Worm (Caenorhabditis elegans) whole organism, young adult: Measurements from ENCODE around the gene T11B7.1.

Experiments
- B0336.3 ChIP-seq: fragments of 200-800 bp; sonication (Bioruptor generic); IDR thresholded peaks from 2 replicates; pipeline ENCODE4 v1.3.6; 2022; ENCODE audit warnings: missing genetic modification characterization, missing compliant biosample characterization
- C06A6.2 ChIP-seq: fragments of 200-800 bp; sonication (Bioruptor generic); conservative IDR thresholded peaks from 2 replicates; pipeline ENCODE4 v1.3.6; 2022; ENCODE audit warnings: missing genetic modification characterization, missing compliant biosample characterization
- F10E7.11 ChIP-seq: sonication (generic microtip); optimal IDR thresholded peaks from 2 replicates; lab custom pipeline; 2017; ENCODE audit warnings: mild to moderate bottlenecking, missing genetic modification characterization, moderate library complexity, missing compliant biosample characterization
- F33H1.4 ChIP-seq: fragments of 200-800 bp; sonication (Bioruptor generic); IDR thresholded peaks from 2 replicates; pipeline ENCODE4 v1.3.6; 2022; ENCODE audit warnings: missing genetic modification reagents, missing genetic modification characterization, missing compliant biosample characterization
- F49E8.2 ChIP-seq: sonication (generic microtip); optimal IDR thresholded peaks from 3 replicates; lab custom pipeline; 2017; ENCODE audit warnings: missing genetic modification characterization, mild to moderate bottlenecking, missing compliant biosample characterization, antibody characterized with exemption, moderate library complexity; ENCODE audit not compliant: insufficient read depth
- T07F8.4 ChIP-seq: sonication (generic microtip); optimal IDR thresholded peaks from 2 replicates; lab custom pipeline; 2016; ENCODE audit warnings: mild to moderate bottlenecking, missing genetic modification characterization, moderate library complexity, missing compliant biosample characterization
- Y53F4B.3 ChIP-seq: fragments of 200-800 bp; sonication (Bioruptor generic); IDR thresholded peaks from 2 replicates; pipeline ENCODE4 v1.3.6; 2022; ENCODE audit warnings: missing genetic modification reagents, missing genetic modification characterization, missing compliant biosample characterization
- Y95B8A.8 ChIP-seq: fragments of 200-800 bp; sonication (Bioruptor generic); IDR thresholded peaks from 2 replicates; pipeline ENCODE4 v1.3.6; 2022; ENCODE audit warnings: missing genetic modification reagents, missing genetic modification characterization, missing compliant biosample characterization
- ama-1 ChIP-seq, 3 experiments: fragments of 150-350 bp in 1 of 3; sonication (generic microtip) in 2 of 3; optimal IDR thresholded peaks; 2 replicates each; lab custom pipeline; 2014 to 2018; ENCODE audit warnings: missing biosample characterization in 2 of 3, missing genetic modification characterization in 2 of 3, missing genetic modification reagents in 2 of 3
- athp-1 ChIP-seq: sonication (generic microtip); optimal IDR thresholded peaks from 2 replicates; lab custom pipeline; 2017; ENCODE audit warnings: mild to moderate bottlenecking, missing genetic modification characterization, missing compliant biosample characterization
- attf-5 ChIP-seq: fragments of 200-800 bp; sonication (Bioruptor generic); optimal IDR thresholded peaks from 2 replicates; lab custom pipeline; 2018; ENCODE audit warnings: mild to moderate bottlenecking, missing genetic modification characterization, missing compliant biosample characterization
- ccch-3 ChIP-seq: fragments of 200-800 bp; sonication (Bioruptor generic); optimal IDR thresholded peaks from 2 replicates; lab custom pipeline; 2018; ENCODE audit warnings: mild to moderate bottlenecking, missing genetic modification characterization, missing compliant biosample characterization
- cebp-2 ChIP-seq: fragments of 200-800 bp; sonication (Bioruptor generic); IDR thresholded peaks from 2 replicates; pipeline ENCODE4 v1.3.6; 2022; ENCODE audit warnings: missing genetic modification characterization, missing compliant biosample characterization
- ceh-58 ChIP-seq: fragments of 200-800 bp; sonication (Bioruptor generic); IDR thresholded peaks from 2 replicates; pipeline ENCODE4 v1.3.6; 2022; ENCODE audit warnings: missing genetic modification characterization, missing compliant biosample characterization
- die-1 ChIP-seq: sonication (generic microtip); optimal IDR thresholded peaks from 2 replicates; lab custom pipeline; 2016; ENCODE audit warnings: missing genotype, mild to moderate bottlenecking, missing genetic modification characterization, missing compliant biosample characterization
- dox-1 ChIP-seq: fragments of 200-800 bp; sonication (Bioruptor generic); IDR thresholded peaks from 2 replicates; pipeline ENCODE4 v1.3.6; 2022; ENCODE audit warnings: missing genetic modification reagents, missing genetic modification characterization, missing compliant biosample characterization
- dpff-1 ChIP-seq: sonication (generic microtip); optimal IDR thresholded peaks from 2 replicates; lab custom pipeline; 2017; ENCODE audit warnings: mild to moderate bottlenecking, missing genetic modification characterization, missing compliant biosample characterization
- egl-44 ChIP-seq: fragments of 200-800 bp; sonication (Bioruptor generic); IDR thresholded peaks from 2 replicates; pipeline ENCODE4 v1.3.6; 2022; ENCODE audit warnings: missing genetic modification reagents, missing genetic modification characterization, missing compliant biosample characterization
- ets-4 ChIP-seq: fragments of 200-800 bp; sonication (Bioruptor generic); optimal IDR thresholded peaks from 2 replicates; lab custom pipeline; 2018; ENCODE audit warnings: mild to moderate bottlenecking, missing genetic modification characterization, missing compliant biosample characterization
- hlh-12 ChIP-seq: sonication (generic microtip); optimal IDR thresholded peaks from 2 replicates; lab custom pipeline; 2016; ENCODE audit warnings: missing genetic modification characterization, missing compliant biosample characterization
- hlh-26 ChIP-seq: fragments of 200-800 bp; sonication (Bioruptor generic); conservative IDR thresholded peaks from 2 replicates; pipeline ENCODE4 v1.3.6; 2022; ENCODE audit warnings: missing genetic modification reagents, missing genetic modification characterization, missing compliant biosample characterization
- hmg-1.2 ChIP-seq: fragments of 200-800 bp; sonication (Bioruptor generic); IDR thresholded peaks from 2 replicates; pipeline ENCODE4 v1.3.6; 2022; ENCODE audit warnings: missing genetic modification reagents, missing genetic modification characterization, missing compliant biosample characterization
- let-607 ChIP-seq, 2 experiments: fragments of 200-800 bp in 1 of 2; sonication (Bioruptor generic) in 1 of 2; sonication (generic microtip) in 1 of 2; optimal IDR thresholded peaks; 2 replicates each; lab custom pipeline; 2016 to 2018; ENCODE audit warnings: mild to moderate bottlenecking in 2 of 2, missing compliant biosample characterization in 2 of 2, missing genetic modification characterization in 2 of 2, moderate library complexity in 2 of 2, missing genotype in 1 of 2
- lin-26 ChIP-seq: fragments of 200-800 bp; sonication (Bioruptor generic); IDR thresholded peaks from 2 replicates; pipeline ENCODE4 v1.3.6; 2022; ENCODE audit warnings: missing genetic modification reagents, missing genetic modification characterization, missing compliant biosample characterization
- lin-40 ChIP-seq: sonication (generic microtip); optimal IDR thresholded peaks from 2 replicates; lab custom pipeline; 2016; ENCODE audit warnings: missing genetic modification characterization, mild to moderate bottlenecking, missing compliant biosample characterization, missing genotype, missing genetic modification reagents
- lin-54 ChIP-seq: fragments of 200-800 bp; sonication (Bioruptor generic); optimal IDR thresholded peaks from 2 replicates; lab custom pipeline; 2018; ENCODE audit warnings: mild to moderate bottlenecking, missing genetic modification characterization, missing compliant biosample characterization
- lir-1 ChIP-seq: fragments of 200-800 bp; sonication (Bioruptor generic); conservative IDR thresholded peaks from 2 replicates; pipeline ENCODE4 v1.3.6; 2022; ENCODE audit warnings: missing genetic modification reagents, missing genetic modification characterization, missing compliant biosample characterization
- lsl-1 ChIP-seq: fragments of 200-800 bp; sonication (Bioruptor generic); optimal IDR thresholded peaks from 2 replicates; lab custom pipeline; 2018; ENCODE audit warnings: mild to moderate bottlenecking, missing genetic modification characterization, moderate library complexity, missing compliant biosample characterization
- mcd-1 ChIP-seq: fragments of 200-800 bp; sonication (Bioruptor generic); IDR thresholded peaks from 2 replicates; pipeline ENCODE4 v1.3.6; 2022; ENCODE audit warnings: missing genetic modification reagents, missing genetic modification characterization, missing compliant biosample characterization
- mel-28 ChIP-seq: sonication (generic microtip); optimal IDR thresholded peaks from 2 replicates; lab custom pipeline; 2016; ENCODE audit warnings: borderline replicate concordance, mild to moderate bottlenecking, missing genetic modification characterization, missing compliant biosample characterization
- nfya-2 ChIP-seq: fragments of 200-800 bp; sonication (Bioruptor generic); IDR thresholded peaks from 2 replicates; pipeline ENCODE4 v1.3.6; 2022; ENCODE audit warnings: missing genetic modification reagents, missing genetic modification characterization, missing compliant biosample characterization
- nhr-120 ChIP-seq: fragments of 200-800 bp; sonication (Bioruptor generic); IDR thresholded peaks from 2 replicates; pipeline ENCODE4 v1.3.6; 2022; ENCODE audit warnings: missing genetic modification characterization, missing compliant biosample characterization
- nhr-27 ChIP-seq: fragments of 200-800 bp; sonication (Bioruptor generic); optimal IDR thresholded peaks from 2 replicates; lab custom pipeline; 2018; ENCODE audit warnings: mild to moderate bottlenecking, missing genetic modification characterization, moderate library complexity, missing compliant biosample characterization
- nhr-80 ChIP-seq: sonication (generic microtip); optimal IDR thresholded peaks from 2 replicates; lab custom pipeline; 2016; ENCODE audit warnings: missing genetic modification characterization, missing compliant biosample characterization
- nhr-90 ChIP-seq: sonication (generic microtip); optimal IDR thresholded peaks from 2 replicates; lab custom pipeline; 2016; ENCODE audit warnings: missing genotype, mild to moderate bottlenecking, missing genetic modification characterization, missing compliant biosample characterization
- rcor-1 ChIP-seq: fragments of 200-800 bp; sonication (Bioruptor generic); IDR thresholded peaks from 2 replicates; pipeline ENCODE4 v1.3.6; 2022; ENCODE audit warnings: missing genetic modification reagents, missing genetic modification characterization, missing compliant biosample characterization
- sdz-38 ChIP-seq: sonication (generic microtip); optimal IDR thresholded peaks from 2 replicates; lab custom pipeline; 2016; ENCODE audit warnings: missing genotype, missing genetic modification characterization, missing compliant biosample characterization
- snpc-1.3 ChIP-seq: sonication (generic microtip); optimal IDR thresholded peaks from 2 replicates; lab custom pipeline; 2017; ENCODE audit warnings: missing genetic modification characterization, mild to moderate bottlenecking, missing compliant biosample characterization, antibody characterized with exemption, moderate library complexity, missing genotype, missing genetic modification reagents; ENCODE audit not compliant: insufficient read depth
- snpc-3.4 ChIP-seq: sonication (generic microtip); optimal IDR thresholded peaks from 2 replicates; lab custom pipeline; 2017; ENCODE audit warnings: missing genetic modification characterization, mild to moderate bottlenecking, missing compliant biosample characterization, antibody characterized with exemption, moderate library complexity, missing genotype, missing genetic modification reagents
- sptf-2 ChIP-seq: fragments of 200-800 bp; sonication (Bioruptor generic); optimal IDR thresholded peaks from 2 replicates; lab custom pipeline; 2018; ENCODE audit warnings: mild to moderate bottlenecking, missing genetic modification characterization, missing compliant biosample characterization
- tbp1 ChIP-seq: fragments of 200-800 bp; sonication (Bioruptor generic); optimal IDR thresholded peaks from 2 replicates; lab custom pipeline; 2018; ENCODE audit warnings: mild to moderate bottlenecking, missing genetic modification characterization, missing compliant biosample characterization
- tlf-1 ChIP-seq: fragments of 200-800 bp; sonication (Bioruptor generic); optimal IDR thresholded peaks from 2 replicates; lab custom pipeline; 2018; ENCODE audit warnings: mild to moderate bottlenecking, missing genetic modification characterization, missing compliant biosample characterization
- unc-62 ChIP-seq: fragments of 150-350 bp; optimal IDR thresholded peaks from 2 replicates; lab custom pipeline; 2014; ENCODE audit warnings: missing biosample characterization, missing genetic modification reagents, missing genetic modification characterization
- xnd-1 ChIP-seq: sonication (generic microtip); optimal IDR thresholded peaks from 2 replicates; lab custom pipeline; 2016; ENCODE audit warnings: missing genotype, missing genetic modification reagents, missing genetic modification characterization, missing compliant biosample characterization
- ztf-18 ChIP-seq: sonication (generic microtip); optimal IDR thresholded peaks from 2 replicates; lab custom pipeline; 2016; ENCODE audit warnings: missing genotype, mild to moderate bottlenecking, missing genetic modification characterization, missing compliant biosample characterization
- ztf-28 ChIP-seq: fragments of 200-800 bp; sonication (Bioruptor generic); IDR thresholded peaks from 2 replicates; pipeline ENCODE4 v1.3.6; 2022; ENCODE audit warnings: missing genetic modification reagents, missing genetic modification characterization, missing compliant biosample characterization

Gene T11B7.1

ce11 chrIV:8827500-8827899, 13.0 kb upstream of the T11B7.1 start, which contains the start of gene T28C6.7:
Gene T28C6.7, plus strand, starts transcription at chrIV:8827800.
- TF ChIP-seq die-1 (tag; lab: Kevin White, UChicago), result no peak
- TF ChIP-seq, all 124 proteins: peak for 0

- peak; percentile 92 for TF ChIP-seq nhr-80 (tag; lab: Kevin White, UChicago)
- no peak for TF ChIP-seq snpc-1.3 (tag; lab: Kevin White, UChicago)
- no peak for TF ChIP-seq rcor-1 (GFP tag; lab: Robert Waterston, UW)
- peak; percentile 19 to 45 for TF ChIP-seq let-607 (tag; optimal IDR thresholded peaks at IDR 0.05; lab: Kevin White, UChicago)
- TF ChIP-seq F10E7.11 (tag; lab: Kevin White, UChicago), result no peak
- no peak for TF ChIP-seq ama-1 (optimal IDR thresholded peaks at IDR 0.05; lab: Kevin White, UChicago)
- TF ChIP-seq ama-1 (GFP tag; optimal IDR thresholded peaks at IDR 0.05; lab: Kevin White, UChicago), result no peak
- peak; percentile 70 for TF ChIP-seq dox-1 (GFP tag; lab: Robert Waterston, UW)
- no peak for TF ChIP-seq mcd-1 (GFP tag; lab: Robert Waterston, UW)
- no peak for TF ChIP-seq ets-4 (GFP tag; lab: Kevin White, UChicago)
- TF ChIP-seq ccch-3 (GFP tag; lab: Kevin White, UChicago), result no peak
- no peak for TF ChIP-seq Y95B8A.8 (GFP tag; lab: Robert Waterston, UW)
- no peak for TF ChIP-seq C06A6.2 (GFP tag; lab: Robert Waterston, UW)
- TF ChIP-seq xnd-1 (tag; lab: Kevin White, UChicago), result no peak
- no peak for TF ChIP-seq nhr-27
- TF ChIP-seq mel-28 (tag; lab: Kevin White, UChicago), result no peak
- TF ChIP-seq ceh-58 (GFP tag; lab: Robert Waterston, UW), result no peak
- TF ChIP-seq hlh-26 (GFP tag; lab: Robert Waterston, UW), result no peak
- TF ChIP-seq lir-1 (GFP tag; lab: Robert Waterston, UW), result no peak
- no peak for TF ChIP-seq ztf-18
- TF ChIP-seq athp-1 (tag; lab: Kevin White, UChicago), result no peak
- TF ChIP-seq hmg-1.2 (GFP tag; lab: Robert Waterston, UW), result peak; percentile 43; the same call in 1 of the 2 replicates
- peak; percentile 11 for TF ChIP-seq lin-54 (GFP tag; lab: Kevin White, UChicago)
- TF ChIP-seq B0336.3 (GFP tag; lab: Robert Waterston, UW), result 0 out of 2 replicates have a peak, but pooled peaks have one; percentile 26
- TF ChIP-seq lin-26 (GFP tag; lab: Robert Waterston, UW), result 0 out of 2 replicates have a peak, but pooled peaks have one; percentile 31
- TF ChIP-seq unc-62, result no peak
- no peak for TF ChIP-seq snpc-3.4 (tag; lab: Kevin White, UChicago)
- no peak for TF ChIP-seq F33H1.4 (GFP tag; lab: Robert Waterston, UW)
- TF ChIP-seq cebp-2 (GFP tag; lab: Robert Waterston, UW), result no peak
- TF ChIP-seq F49E8.2, result no peak
- no peak for TF ChIP-seq sptf-2 (GFP tag; lab: Kevin White, UChicago)
- TF ChIP-seq tlf-1, result no peak
- TF ChIP-seq lsl-1 (GFP tag; lab: Kevin White, UChicago), result no peak
- TF ChIP-seq T07F8.4 (tag; lab: Kevin White, UChicago), result no peak
- TF ChIP-seq nfya-2 (GFP tag; lab: Robert Waterston, UW), result no peak
- TF ChIP-seq attf-5, result peak; percentile 71
- TF ChIP-seq ztf-28 (GFP tag; lab: Robert Waterston, UW), result no peak
- TF ChIP-seq tbp1 (GFP tag; lab: Kevin White, UChicago), result peak; percentile 22
- TF ChIP-seq hlh-12 (tag; lab: Kevin White, UChicago), result no peak
- TF ChIP-seq dpff-1 (tag; lab: Kevin White, UChicago), result no peak
- no peak for TF ChIP-seq lin-40 (tag; lab: Kevin White, UChicago)
- TF ChIP-seq Y53F4B.3 (GFP tag; lab: Robert Waterston, UW), result no peak
- no peak for TF ChIP-seq nhr-90 (tag; lab: Kevin White, UChicago)
- TF ChIP-seq sdz-38, result no peak
- no peak for TF ChIP-seq nhr-120 (GFP tag; lab: Robert Waterston, UW)
- TF ChIP-seq egl-44, result no peak
Measured at ce11 chrIV:8830591-8830990, 9.9 kb upstream of the T11B7.1 start, which contains the start of gene T28C6.8. Gene T28C6.8, minus strand, starts transcription at chrIV:8830727.
